Fruit fly (Drosophila melanogaster) whole organism, embryonic: ENCODE measurements around the gene Syx18.

Source experiments
- B-H1 ChIP-seq: fragments of 200-800 bp; sonication (Bioruptor generic); IDR thresholded peaks from 3 replicates; pipeline ENCODE4 v1.3.6; 2022; ENCODE audit warnings: missing biosample characterization, missing genetic modification characterization
- CG15011 ChIP-seq: fragments of 200-800 bp; sonication (Bioruptor generic); optimal IDR thresholded peaks from 3 replicates; lab custom pipeline; 2018; ENCODE audit warnings: missing biosample characterization, mild to moderate bottlenecking, missing genetic modification characterization
- CG1792 ChIP-seq: fragments of 200-800 bp; sonication (Bioruptor generic); optimal IDR thresholded peaks from 2 replicates; lab custom pipeline; 2016; ENCODE audit warnings: missing biosample characterization, missing genetic modification characterization
- CG8765 ChIP-seq: fragments of 200-800 bp; sonication (Bioruptor generic); IDR thresholded peaks from 2 replicates; pipeline ENCODE4 v1.3.6; 2022; ENCODE audit warnings: missing biosample characterization, missing genetic modification characterization
- Gug ChIP-seq: fragments of 200-800 bp; sonication (Bioruptor generic); IDR thresholded peaks from 4 replicates; pipeline ENCODE4 v1.3.6; 2022; ENCODE audit warnings: missing biosample characterization, missing genetic modification characterization
- Sin3A ChIP-seq: fragments of >200 bp; optimal IDR thresholded peaks from 2 replicates; lab custom pipeline; 2018
- amos ChIP-seq: fragments of 200-800 bp; sonication (Bioruptor generic); IDR thresholded peaks from 2 replicates; pipeline ENCODE4 v1.3.6; 2022; ENCODE audit warnings: missing biosample characterization, missing genetic modification characterization; ENCODE audit not compliant: partially characterized antibody
- ato ChIP-seq: fragments of 200-800 bp; sonication (Bioruptor generic); IDR thresholded peaks from 2 replicates; pipeline ENCODE4 v1.3.6; 2022; ENCODE audit warnings: missing biosample characterization, missing genetic modification characterization; ENCODE audit not compliant: partially characterized antibody
- maf-S ChIP-seq: fragments of 200-800 bp; sonication (Bioruptor generic); optimal IDR thresholded peaks from 2 replicates; lab custom pipeline; 2016; ENCODE audit warnings: missing biosample characterization, missing genetic modification characterization
- stc ChIP-seq: fragments of 200-800 bp; sonication (Bioruptor generic); IDR thresholded peaks from 2 replicates; pipeline ENCODE4 v1.3.6; 2022; ENCODE audit warnings: missing biosample characterization, missing genetic modification characterization

DNA sequence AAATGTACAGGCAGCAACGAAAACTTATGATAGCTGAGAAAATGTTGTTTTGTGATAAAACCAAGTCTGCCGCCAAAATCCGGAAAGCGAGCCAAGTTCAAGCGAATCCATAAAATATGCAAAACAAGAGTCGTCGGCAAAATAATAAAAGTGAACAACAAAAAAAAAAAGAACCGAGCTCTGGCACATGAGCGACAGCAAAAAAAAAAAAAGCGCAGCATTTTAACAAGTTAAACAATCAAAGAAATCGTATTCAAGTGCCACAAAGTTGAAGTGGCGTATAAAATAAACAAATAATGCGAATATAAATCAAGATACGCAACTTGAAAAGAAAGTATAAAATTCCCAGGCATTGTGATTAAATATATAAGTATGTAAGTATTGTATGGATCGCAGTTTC lies 17.0 kb downstream of the Syx18 start:
- TF ChIP-seq CG1792 (GFP tag; lab: Kevin White, UChicago) (no peak), CG8765 (GFP tag; lab: Robert Waterston, UW) (no peak), CG15011 (GFP tag; lab: Kevin White, UChicago) (no peak), maf-S (GFP tag; lab: Kevin White, UChicago) (no peak), stc (GFP tag; lab: Robert Waterston, UW) (no peak), ato (GFP tag; lab: Robert Waterston, UW) (no peak), B-H1 (no peak), Gug (GFP tag; lab: Robert Waterston, UW) (no peak), amos (GFP tag; lab: Robert Waterston, UW) (no peak), Sin3A (no peak)
